Fruit fly (Drosophila melanogaster): ENCODE measurements around the gene Cyp4d1.

Cyp4d1 gene

DNA sequence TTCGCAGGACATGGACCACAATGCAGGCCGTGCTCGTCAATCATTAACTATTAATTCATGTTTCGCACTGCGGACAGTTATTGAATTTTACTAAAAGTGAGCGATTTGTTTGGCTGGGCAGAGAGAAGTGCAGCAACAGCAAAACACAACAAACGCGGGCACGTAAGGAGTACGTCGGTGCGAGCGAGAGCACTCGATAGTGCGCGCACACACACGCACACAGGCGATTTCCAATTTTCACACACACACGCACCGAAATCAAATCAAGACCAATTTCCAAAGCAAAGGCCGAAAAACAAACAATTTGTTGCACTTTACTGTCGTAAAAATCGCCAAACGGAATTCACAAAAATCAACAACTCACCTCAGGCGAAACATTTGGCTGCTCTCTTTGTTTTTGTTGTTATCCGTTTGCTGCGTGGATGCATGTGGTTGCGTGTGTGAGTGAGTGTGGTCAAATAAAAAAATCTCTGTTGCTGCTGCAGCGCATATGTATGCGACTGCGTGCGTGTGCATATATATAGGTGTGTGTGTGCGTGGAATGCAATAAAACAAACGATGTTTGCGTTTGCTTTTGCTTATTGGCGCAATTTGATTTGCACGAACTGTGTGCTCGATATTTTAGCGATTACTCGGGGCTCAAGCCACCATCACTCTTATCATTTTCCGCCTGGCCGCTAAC lies 3.9 kb downstream of the Cyp4d1 start:
- TF ChIP-seq esn (GFP tag; optimal IDR thresholded peaks at IDR 0.05) (peak; percentile 1), CG9139 (GFP tag; optimal IDR thresholded peaks at IDR 0.05) (no peak), Sox14 (GFP tag; optimal IDR thresholded peaks at IDR 0.05) (peak; percentile 17), Eip78C (GFP tag) (peak; percentile 22), net (GFP tag; optimal IDR thresholded peaks at IDR 0.05) (no peak), CG8119 (GFP tag; IDR thresholded peaks at IDR 0.05) (0 out of 3 replicates have a peak, but pooled peaks have one; percentile 32), CG8632 (GFP tag; optimal IDR thresholded peaks at IDR 0.05) (no peak), Ets96B (tag; optimal IDR thresholded peaks at IDR 0.05) (no peak), CG31627 (GFP tag; optimal IDR thresholded peaks at IDR 0.05) (no peak), Eip93F (GFP tag; optimal IDR thresholded peaks at IDR 0.05) (no peak), CG32006 (GFP tag; optimal IDR thresholded peaks at IDR 0.05) (peak; percentile 4), pdm3 (GFP tag; optimal IDR thresholded peaks at IDR 0.05) (no peak), Lpt (GFP tag; optimal IDR thresholded peaks at IDR 0.05) (no peak), dac (GFP tag; optimal IDR thresholded peaks at IDR 0.05) (peak; percentile 18), achi (GFP tag; optimal IDR thresholded peaks at IDR 0.05) (no peak), CG6792 (GFP tag; optimal IDR thresholded peaks at IDR 0.05) (no peak), ss (GFP tag; optimal IDR thresholded peaks at IDR 0.05) (peak in 1 of 2 experiments; percentile 41), topi (GFP tag; optimal IDR thresholded peaks at IDR 0.05) (no peak), fkh (GFP tag; optimal IDR thresholded peaks at IDR 0.05) (peak; percentile 42), CG8319 (GFP tag; optimal IDR thresholded peaks at IDR 0.05) (no peak)

DNA sequence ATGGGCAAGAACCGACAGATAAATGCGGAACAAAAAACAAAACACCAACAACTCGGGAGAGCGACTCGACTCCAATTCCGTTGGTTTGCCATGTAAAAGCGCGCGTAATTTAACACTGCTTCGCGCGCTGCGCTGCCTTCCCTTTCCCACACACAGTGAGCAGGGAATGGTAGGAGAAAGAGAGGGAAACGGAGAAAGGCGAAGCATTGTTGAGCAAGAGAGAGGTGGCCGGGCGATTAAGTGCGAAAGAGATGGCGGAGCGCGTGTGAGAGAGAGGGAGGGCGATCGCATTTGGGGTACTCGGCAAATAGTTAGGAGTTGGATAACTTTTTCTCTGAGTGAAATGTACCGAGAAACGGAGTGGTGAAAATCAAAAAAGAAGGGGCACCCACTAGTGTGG lies 6.1 kb downstream of the Cyp4d1 start:
- TF ChIP-seq CG31627 (GFP tag; optimal IDR thresholded peaks at IDR 0.05) (peak; percentile 27), Eip75B (GFP tag; optimal IDR thresholded peaks at IDR 0.05) (peak; percentile 31), svp (GFP tag) (peak; percentile 43), CG3919 (GFP tag; optimal IDR thresholded peaks at IDR 0.05) (peak; percentile 39), esn (GFP tag; optimal IDR thresholded peaks at IDR 0.05) (peak; percentile 42), Sox14 (GFP tag; optimal IDR thresholded peaks at IDR 0.05) (peak; percentile 69), Sox15 (GFP tag; optimal IDR thresholded peaks at IDR 0.05) (no peak), Lpt (GFP tag; optimal IDR thresholded peaks at IDR 0.05) (peak; percentile 41), CG11762 (GFP tag; optimal IDR thresholded peaks at IDR 0.05; ENCODE audit: insufficient read depth) (no peak), topi (GFP tag; optimal IDR thresholded peaks at IDR 0.05) (no peak), Hr39 (GFP tag; optimal IDR thresholded peaks at IDR 0.05) (peak; percentile 5), CG6163 (GFP tag; IDR thresholded peaks at IDR 0.05) (0 out of 3 replicates have a peak, but pooled peaks have one; percentile 38), spab (GFP tag; optimal IDR thresholded peaks at IDR 0.05) (no peak), CG10669 (GFP tag; optimal IDR thresholded peaks at IDR 0.05) (no peak), lz (GFP tag; optimal IDR thresholded peaks at IDR 0.05) (no peak), achi (GFP tag; optimal IDR thresholded peaks at IDR 0.05) (no peak), Hr38 (GFP tag; optimal IDR thresholded peaks at IDR 0.05) (no peak), acj6 (GFP tag; optimal IDR thresholded peaks at IDR 0.05) (no peak), CG32006 (GFP tag; optimal IDR thresholded peaks at IDR 0.05) (peak; percentile 30), eg (GFP tag; IDR thresholded peaks at IDR 0.05) (peak; percentile 28; the same call in 1 of the 3 replicates), CG6854 (GFP tag; optimal IDR thresholded peaks at IDR 0.05) (no peak), CG1621 (tag; optimal IDR thresholded peaks at IDR 0.05) (peak; percentile 60), CG11294 (GFP tag; IDR thresholded peaks at IDR 0.05) (no peak), vri (GFP tag; optimal IDR thresholded peaks at IDR 0.05) (peak; percentile 21), pdm3 (GFP tag; optimal IDR thresholded peaks at IDR 0.05) (no peak), Eip78C (GFP tag) (peak; percentile 68), CG3032 (tag; optimal IDR thresholded peaks at IDR 0.05) (no peak), Gug (GFP tag; IDR thresholded peaks at IDR 0.05) (no peak), CG15336 (GFP tag; IDR thresholded peaks at IDR 0.05) (peak; percentile 22; the same call in 1 of the 2 replicates), CG10631 (GFP tag; optimal IDR thresholded peaks at IDR 0.05) (no peak), CG34406 (GFP tag; optimal IDR thresholded peaks at IDR 0.05) (no peak), fkh (GFP tag; optimal IDR thresholded peaks at IDR 0.05) (no peak), ss (GFP tag; optimal IDR thresholded peaks at IDR 0.05) (no peak)
